Worm (Caenorhabditis elegans): Measurements from ENCODE around the gene hlh-26.
A peak's percentile ranks its signal among the peaks of the same experiment; 100 is the strongest.

hlh-26 gene

DNA sequence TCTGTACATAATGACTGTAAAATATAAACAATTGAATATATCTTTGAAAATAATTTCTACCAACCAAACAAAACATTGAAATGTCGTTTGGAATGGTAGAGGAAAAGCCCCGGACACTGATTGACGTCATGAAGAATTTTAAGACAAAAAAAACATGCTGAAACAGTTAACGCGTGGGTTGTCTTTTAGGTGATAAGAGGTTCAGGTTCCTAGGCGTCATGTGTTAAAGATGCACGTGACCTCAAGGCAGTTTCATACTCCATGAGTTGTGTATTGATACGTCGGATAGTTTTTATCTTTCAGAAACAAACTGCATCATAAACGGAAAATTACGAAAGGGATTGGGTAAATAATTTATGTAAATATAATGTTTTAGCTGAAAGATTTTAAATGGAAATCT is 23.6 kb upstream of the hlh-26 start:
- TF ChIP-seq nhr-237 (tag; optimal IDR thresholded peaks at IDR 0.05) (no peak), nhr-21 (tag; optimal IDR thresholded peaks at IDR 0.05) (no peak), nhr-25 (tag; optimal IDR thresholded peaks at IDR 0.05) (no peak), gmeb-1 (tag; optimal IDR thresholded peaks at IDR 0.05) (peak; percentile 38), crh-2 (tag; optimal IDR thresholded peaks at IDR 0.05) (peak; percentile 14), ceh-16 (tag; optimal IDR thresholded peaks at IDR 0.05) (no peak), nhr-12 (tag; optimal IDR thresholded peaks at IDR 0.05) (no peak), skn-1 (tag; optimal IDR thresholded peaks at IDR 0.05) (no peak), zag-1 (tag; optimal IDR thresholded peaks at IDR 0.05) (no peak), egl-27 (tag; optimal IDR thresholded peaks at IDR 0.05) (no peak), fos-1 (tag; optimal IDR thresholded peaks at IDR 0.05) (no peak), lin-13 (GFP tag; optimal IDR thresholded peaks at IDR 0.05) (no peak), lin-11 (tag; optimal IDR thresholded peaks at IDR 0.05) (no peak), Y55F3AM.14 (GFP tag; optimal IDR thresholded peaks at IDR 0.05) (no peak), ztf-1 (GFP tag; conservative IDR thresholded peaks at IDR 0.05) (no peak), ztf-11 (tag; optimal IDR thresholded peaks at IDR 0.05) (no peak), mdl-1 (tag; optimal IDR thresholded peaks at IDR 0.05) (no peak), mbf-1 (tag; optimal IDR thresholded peaks at IDR 0.05) (no peak), mab-5 (tag; optimal IDR thresholded peaks at IDR 0.05) (no peak), F13H6.1 (tag; optimal IDR thresholded peaks at IDR 0.05) (no peak), alr-1 (tag; optimal IDR thresholded peaks at IDR 0.05) (no peak), unc-62 (GFP tag; optimal IDR thresholded peaks at IDR 0.05) (no peak), unc-55 (GFP tag; optimal IDR thresholded peaks at IDR 0.05) (no peak), sem-4 (tag; optimal IDR thresholded peaks at IDR 0.05) (no peak), sma-9 (GFP tag; optimal IDR thresholded peaks at IDR 0.05) (peak; percentile 60), sma-9 (tag; optimal IDR thresholded peaks at IDR 0.05) (no peak)

- TF ChIP-seq ceh-16 (tag; optimal IDR thresholded peaks at IDR 0.05): no peak
- TF ChIP-seq nhr-23 (tag; optimal IDR thresholded peaks at IDR 0.05): no peak
- no peak for TF ChIP-seq crh-2 (tag; optimal IDR thresholded peaks at IDR 0.05)
- no peak for TF ChIP-seq F13H6.1 (tag; optimal IDR thresholded peaks at IDR 0.05)
These were observed 22.9 kb upstream of the hlh-26 start, which contains the start of gene ins-11 for ce11 chrII:5556431-5556830. Gene ins-11, plus strand, starts transcription at chrII:5556731.

- TF ChIP-seq F13H6.1 (tag; optimal IDR thresholded peaks at IDR 0.05) (no peak), sma-3 (GFP tag; optimal IDR thresholded peaks at IDR 0.05) (no peak)
These were observed 22.0 kb upstream of the hlh-26 start for ce11 chrII:5555522-5555921.

ce11 chrII:5554788-5555187 is 21.2 kb upstream of the hlh-26 start:
- no peak for TF ChIP-seq unc-62 (GFP tag; optimal IDR thresholded peaks at IDR 0.05)
- no peak for TF ChIP-seq unc-39 (tag; optimal IDR thresholded peaks at IDR 0.05)
- no peak for TF ChIP-seq crh-2 (tag; optimal IDR thresholded peaks at IDR 0.05)
- no peak for TF ChIP-seq mab-5 (tag; optimal IDR thresholded peaks at IDR 0.05)
- no peak for TF ChIP-seq nhr-237 (tag; optimal IDR thresholded peaks at IDR 0.05)
- no peak for TF ChIP-seq sma-3 (GFP tag; optimal IDR thresholded peaks at IDR 0.05)
- TF ChIP-seq nhr-6 (tag; optimal IDR thresholded peaks at IDR 0.05): no peak
- TF ChIP-seq blmp-1 (tag; optimal IDR thresholded peaks at IDR 0.05; ENCODE audit: insufficient read depth): no peak
- no peak for TF ChIP-seq mbf-1 (tag; optimal IDR thresholded peaks at IDR 0.05)
- no peak for TF ChIP-seq R02D3.7 (tag; optimal IDR thresholded peaks at IDR 0.05)
- TF ChIP-seq unc-55 (GFP tag; optimal IDR thresholded peaks at IDR 0.05): no peak
- no peak for TF ChIP-seq lin-13 (GFP tag; optimal IDR thresholded peaks at IDR 0.05)
- TF ChIP-seq Y55F3AM.14 (GFP tag; optimal IDR thresholded peaks at IDR 0.05): no peak
- no peak for TF ChIP-seq snpc-4 (tag; optimal IDR thresholded peaks at IDR 0.05)
- TF ChIP-seq nhr-23 (tag; optimal IDR thresholded peaks at IDR 0.05): no peak
- no peak for TF ChIP-seq zag-1 (tag; optimal IDR thresholded peaks at IDR 0.05)

ce11 chrII:5554317-5554716 is 20.8 kb upstream of the hlh-26 start, which contains the start of gene ins-12:
Gene ins-12, plus strand, starts transcription at chrII:5554617.
- no peak for TF ChIP-seq skn-1 (tag; optimal IDR thresholded peaks at IDR 0.05)
- TF ChIP-seq mdl-1 (tag; optimal IDR thresholded peaks at IDR 0.05): no peak
- no peak for TF ChIP-seq unc-62 (GFP tag; optimal IDR thresholded peaks at IDR 0.05)
- no peak for TF ChIP-seq nhr-237 (tag; optimal IDR thresholded peaks at IDR 0.05)
- TF ChIP-seq nhr-25 (tag; optimal IDR thresholded peaks at IDR 0.05): no peak
- TF ChIP-seq unc-55 (GFP tag; optimal IDR thresholded peaks at IDR 0.05): no peak
- TF ChIP-seq unc-39 (tag; optimal IDR thresholded peaks at IDR 0.05): no peak
- no peak for TF ChIP-seq lin-13 (GFP tag; optimal IDR thresholded peaks at IDR 0.05)
- TF ChIP-seq ztf-1 (GFP tag; conservative IDR thresholded peaks at IDR 0.05): no peak
- no peak for TF ChIP-seq zag-1 (tag; optimal IDR thresholded peaks at IDR 0.05)
- no peak for TF ChIP-seq ZK546.5 (tag; optimal IDR thresholded peaks at IDR 0.05)
- no peak for TF ChIP-seq Y55F3AM.14 (GFP tag; optimal IDR thresholded peaks at IDR 0.05)
- no peak for TF ChIP-seq C34F6.9 (tag; optimal IDR thresholded peaks at IDR 0.05)
- no peak for TF ChIP-seq alr-1 (tag; optimal IDR thresholded peaks at IDR 0.05)
- TF ChIP-seq ceh-82 (tag; optimal IDR thresholded peaks at IDR 0.05): no peak
- TF ChIP-seq elt-1 (tag; optimal IDR thresholded peaks at IDR 0.05): no peak
- TF ChIP-seq mab-5 (tag; optimal IDR thresholded peaks at IDR 0.05): no peak
- no peak for TF ChIP-seq lin-39 (tag; optimal IDR thresholded peaks at IDR 0.05)
- no peak for TF ChIP-seq lsy-2 (tag; optimal IDR thresholded peaks at IDR 0.05)
- TF ChIP-seq R02D3.7 (tag; optimal IDR thresholded peaks at IDR 0.05): no peak

Measured in whole organism, L2 larva.